Worm (Caenorhabditis elegans) whole organism, L1 larva: ENCODE measurements around the gene T28A11.20.

ENCODE experiments used
- C04F5.9 ChIP-seq: sonication (generic microtip); optimal IDR thresholded peaks from 2 replicates; lab custom pipeline; 2016; ENCODE audit warnings: missing genetic modification characterization, missing compliant biosample characterization
- aha-1 ChIP-seq: fragments of 150-350 bp; optimal IDR thresholded peaks from 2 replicates; lab custom pipeline; 2014; ENCODE audit warnings: missing biosample characterization, missing genetic modification characterization
- aly-2 ChIP-seq: fragments of 150-350 bp; optimal IDR thresholded peaks from 2 replicates; lab custom pipeline; 2014; ENCODE audit warnings: missing biosample characterization, missing genetic modification characterization
- ama-1 ChIP-seq: fragments of 150-350 bp; optimal IDR thresholded peaks from 2 replicates; lab custom pipeline; 2014
- ceh-63 ChIP-seq: fragments of 200-800 bp; sonication (Bioruptor generic); optimal IDR thresholded peaks from 2 replicates; lab custom pipeline; 2018; ENCODE audit warnings: mild to moderate bottlenecking, missing genetic modification characterization, missing compliant biosample characterization
- ceh-82 ChIP-seq, 3 experiments: fragments of 150-350 bp in 1 of 3; sonication (generic microtip) in 2 of 3; optimal IDR thresholded peaks; 2 replicates each; lab custom pipeline; 2014 to 2017; ENCODE audit warnings: missing biosample characterization in 3 of 3, missing genetic modification characterization in 3 of 3
- dpl-1 ChIP-seq, 3 experiments: fragments of 150-350 bp in 2 of 3; sonication (generic microtip) in 1 of 3; optimal IDR thresholded peaks; 2 replicates each; lab custom pipeline; 2014 to 2017; ENCODE audit warnings: missing biosample characterization in 3 of 3, missing genetic modification characterization in 3 of 3, missing genetic modification reagents in 3 of 3
- dsc-1 ChIP-seq: sonication (generic microtip); optimal IDR thresholded peaks from 2 replicates; lab custom pipeline; 2016; ENCODE audit warnings: mild to moderate bottlenecking, missing genetic modification characterization, missing compliant biosample characterization
- efl-3 ChIP-seq: fragments of 200-800 bp; sonication (Bioruptor generic); optimal IDR thresholded peaks from 2 replicates; lab custom pipeline; 2018; ENCODE audit warnings: mild to moderate bottlenecking, missing genetic modification characterization, missing compliant biosample characterization
- fkh-10 ChIP-seq: sonication (generic microtip); optimal IDR thresholded peaks from 2 replicates; lab custom pipeline; 2017; ENCODE audit warnings: missing biosample characterization, missing genetic modification reagents, missing genetic modification characterization
- fkh-4 ChIP-seq: sonication (generic microtip); optimal IDR thresholded peaks from 2 replicates; lab custom pipeline; 2016; ENCODE audit warnings: missing compliant biosample characterization, missing genetic modification characterization, borderline replicate concordance
- fos-1 ChIP-seq: fragments of 150-350 bp; optimal IDR thresholded peaks from 2 replicates; lab custom pipeline; 2014; ENCODE audit warnings: missing biosample characterization, missing genetic modification characterization
- grh-1 ChIP-seq: fragments of 200-800 bp; sonication (Bioruptor generic); IDR thresholded peaks from 2 replicates; pipeline ENCODE4 v1.3.6; 2022; ENCODE audit warnings: missing genetic modification reagents, missing genetic modification characterization, missing compliant biosample characterization
- hlh-4 ChIP-seq: sonication (generic microtip); optimal IDR thresholded peaks from 2 replicates; lab custom pipeline; 2016; ENCODE audit warnings: mild to moderate bottlenecking, missing genetic modification characterization, missing compliant biosample characterization
- irx-1 ChIP-seq: sonication (generic microtip); optimal IDR thresholded peaks from 2 replicates; lab custom pipeline; 2016; ENCODE audit warnings: missing genetic modification characterization, missing compliant biosample characterization
- lin-15B ChIP-seq: fragments of 150-350 bp; sonication (generic microtip); optimal IDR thresholded peaks from 3 replicates; lab custom pipeline; 2014; ENCODE audit warnings: missing biosample characterization, missing genetic modification characterization
- lin-39 ChIP-seq: fragments of 150-350 bp; optimal IDR thresholded peaks from 2 replicates; lab custom pipeline; 2014; ENCODE audit warnings: missing biosample characterization, missing genetic modification reagents, missing genetic modification characterization
- mab-9 ChIP-seq: fragments of 200-800 bp; sonication (Bioruptor generic); IDR thresholded peaks from 2 replicates; pipeline ENCODE4 v1.3.6; 2022; ENCODE audit warnings: missing genetic modification reagents, missing genetic modification characterization, missing compliant biosample characterization
- mdl-1 ChIP-seq, 2 experiments: fragments of 150-350 bp; optimal IDR thresholded peaks; 2 replicates each; lab custom pipeline; 2014 to 2017; ENCODE audit warnings: missing biosample characterization in 2 of 2, missing genetic modification characterization in 2 of 2, inconsistent platforms in 1 of 2
- mep-1 ChIP-seq: fragments of 150-350 bp; optimal IDR thresholded peaks from 2 replicates; lab custom pipeline; 2014; ENCODE audit warnings: missing biosample characterization, missing genetic modification characterization
- nhr-12 ChIP-seq: sonication (generic microtip); optimal IDR thresholded peaks from 2 replicates; lab custom pipeline; 2017; ENCODE audit warnings: missing biosample characterization, missing genetic modification characterization
- nhr-19 ChIP-seq: fragments of 200-800 bp; sonication (Bioruptor generic); conservative IDR thresholded peaks from 2 replicates; pipeline ENCODE4 v1.3.6; 2022; ENCODE audit warnings: missing genetic modification characterization, missing compliant biosample characterization
- nhr-20 ChIP-seq: sonication (generic microtip); optimal IDR thresholded peaks from 2 replicates; lab custom pipeline; 2016; ENCODE audit warnings: mild to moderate bottlenecking, missing genetic modification characterization, missing compliant biosample characterization
- nhr-237 ChIP-seq: fragments of 150-350 bp; optimal IDR thresholded peaks from 2 replicates; lab custom pipeline; 2014; ENCODE audit warnings: missing biosample characterization, missing genetic modification characterization
- nhr-85 ChIP-seq: sonication (generic microtip); peaks from one replicate; lab custom pipeline; 2016; ENCODE audit warnings: missing genetic modification characterization, inconsistent platforms, missing compliant biosample characterization
- nhr-90 ChIP-seq: sonication (generic microtip); optimal IDR thresholded peaks from 2 replicates; lab custom pipeline; 2016; ENCODE audit warnings: mild to moderate bottlenecking, missing genetic modification characterization, missing compliant biosample characterization; ENCODE audit not compliant: poor library complexity
- pqm-1 ChIP-seq: sonication (generic microtip); optimal IDR thresholded peaks from 3 replicates; lab custom pipeline; 2017; ENCODE audit warnings: missing biosample characterization, missing genetic modification characterization
- sptf-1 ChIP-seq: fragments of 150-350 bp; optimal IDR thresholded peaks from 2 replicates; lab custom pipeline; 2014; ENCODE audit warnings: missing biosample characterization, missing genetic modification characterization
- swsn-7 ChIP-seq: sonication (generic microtip); optimal IDR thresholded peaks from 2 replicates; lab custom pipeline; 2016; ENCODE audit warnings: missing genetic modification characterization, missing compliant biosample characterization
- tbx-2 ChIP-seq: sonication (generic microtip); optimal IDR thresholded peaks from 2 replicates; lab custom pipeline; 2016; ENCODE audit warnings: missing genetic modification characterization, missing compliant biosample characterization
- unc-30 ChIP-seq: sonication (generic microtip); optimal IDR thresholded peaks from 2 replicates; lab custom pipeline; 2017; ENCODE audit warnings: missing biosample characterization, missing genetic modification characterization
- vab-15 ChIP-seq: sonication (generic microtip); optimal IDR thresholded peaks from 2 replicates; lab custom pipeline; 2017; ENCODE audit warnings: missing genotype, mild to moderate bottlenecking, missing genetic modification characterization, missing compliant biosample characterization
- zag-1 ChIP-seq: fragments of 150-350 bp; optimal IDR thresholded peaks from 2 replicates; lab custom pipeline; 2014; ENCODE audit warnings: missing biosample characterization, missing genetic modification characterization
- ztf-4 ChIP-seq: fragments of 150-350 bp; optimal IDR thresholded peaks from 2 replicates; lab custom pipeline; 2014; ENCODE audit warnings: missing biosample characterization, missing genetic modification characterization

Gene T28A11.20

ce11 chrV:3312067-3312666 is 39.1 kb upstream of the T28A11.20 start, which contains the start of gene arrd-18 (continued):
- TF ChIP-seq mdl-1 (tag; optimal IDR thresholded peaks at IDR 0.05; lab: Kevin White, UChicago) = no peak

- TF ChIP-seq ceh-63 (GFP tag; lab: Kevin White, UChicago) = no peak
- TF ChIP-seq nhr-19 (GFP tag; lab: Robert Waterston, UW) = no peak
- no peak for TF ChIP-seq mdl-1 (tag; optimal IDR thresholded peaks at IDR 0.05; lab: Kevin White, UChicago)
- no peak for TF ChIP-seq aly-2
- TF ChIP-seq lin-39 (tag; lab: Kevin White, UChicago) = no peak
- TF ChIP-seq nhr-85 (tag; lab: Kevin White, UChicago) = peak; percentile 2
- no peak for TF ChIP-seq grh-1 (GFP tag; lab: Robert Waterston, UW)
These were observed 35.1 kb upstream of the T28A11.20 start, which contains the start of gene srbc-3 for ce11 chrV:3308169-3308568. srbc-3 (plus strand) TSS chrV:3308469.

- TF ChIP-seq dsc-1 = no peak
- no peak for TF ChIP-seq mdl-1 (tag; optimal IDR thresholded peaks at IDR 0.05; lab: Kevin White, UChicago)
- no peak for TF ChIP-seq nhr-12 (tag; lab: Kevin White, UChicago)
These were observed 28.8 kb upstream of the T28A11.20 start, which contains the start of gene srbc-1 for ce11 chrV:3301898-3302297. srbc-1 (minus strand) TSS chrV:3301998.

ce11 chrV:3299437-3299836 is 26.4 kb upstream of the T28A11.20 start:
- TF ChIP-seq nhr-20 (tag; lab: Kevin White, UChicago) (no peak), vab-15 (tag; lab: Kevin White, UChicago) (no peak), ztf-4 (tag; lab: Kevin White, UChicago) (no peak), lin-15B (tag; lab: Kevin White, UChicago) (no peak), nhr-237 (tag; lab: Kevin White, UChicago) (no peak), mdl-1 (tag; optimal IDR thresholded peaks at IDR 0.05; lab: Kevin White, UChicago) (no peak), aha-1 (tag; lab: Kevin White, UChicago) (no peak), irx-1 (tag; lab: Kevin White, UChicago) (no peak), aly-2 (no peak)

ce11 chrV:3297764-3298163 is 24.7 kb upstream of the T28A11.20 start, which contains the start of gene srx-122:
srx-122 (minus strand) TSS chrV:3297864.
- TF ChIP-seq unc-30 (tag; lab: Kevin White, UChicago) (no peak), mab-9 (GFP tag; lab: Robert Waterston, UW) (no peak), ceh-82 (tag; optimal IDR thresholded peaks at IDR 0.05; lab: Kevin White, UChicago) (no peak), fkh-10 (GFP tag; lab: Kevin White, UChicago) (no peak), pqm-1 (tag; lab: Kevin White, UChicago) (no peak), swsn-7 (tag; lab: Kevin White, UChicago) (no peak), nhr-90 (tag; lab: Kevin White, UChicago) (no peak)
- TF ChIP-seq, all 84 proteins: peak for 0

ce11 chrV:3295368-3295767 is 22.3 kb upstream of the T28A11.20 start:
- no peak for TF ChIP-seq ceh-82 (tag; optimal IDR thresholded peaks at IDR 0.05; lab: Kevin White, UChicago)
- TF ChIP-seq dpl-1 (GFP tag; optimal IDR thresholded peaks at IDR 0.05; lab: Kevin White, UChicago) = no peak
- no peak for TF ChIP-seq tbx-2
- TF ChIP-seq mep-1 (tag; lab: Kevin White, UChicago) = no peak
- no peak for TF ChIP-seq efl-3
- no peak for TF ChIP-seq zag-1 (tag; lab: Kevin White, UChicago)
- TF ChIP-seq lin-15B (tag; lab: Kevin White, UChicago) = no peak
- TF ChIP-seq fkh-4 (tag; lab: Kevin White, UChicago) = no peak
- TF ChIP-seq mdl-1 (tag; optimal IDR thresholded peaks at IDR 0.05; lab: Kevin White, UChicago) = no peak
- no peak for TF ChIP-seq fos-1 (tag; lab: Kevin White, UChicago)
- TF ChIP-seq sptf-1 (tag; lab: Kevin White, UChicago) = no peak
- no peak for TF ChIP-seq ceh-63 (GFP tag; lab: Kevin White, UChicago)
- TF ChIP-seq C04F5.9 (tag; lab: Kevin White, UChicago) = no peak
- no peak for TF ChIP-seq ztf-4 (tag; lab: Kevin White, UChicago)
- TF ChIP-seq hlh-4 = no peak
- no peak for TF ChIP-seq ama-1 (lab: Kevin White, UChicago)
